Worm (Caenorhabditis elegans) whole organism, L4 larva: Measurements from ENCODE around the gene dcap-1.

Experiments used
- D1046.2 ChIP-seq: fragments of 200-800 bp; sonication (Bioruptor generic); IDR thresholded peaks from 2 replicates; pipeline ENCODE4 v1.3.6; 2022; ENCODE audit warnings: missing genetic modification characterization, missing compliant biosample characterization
- ZK546.5 ChIP-seq, 2 experiments: sonication (generic microtip); optimal IDR thresholded peaks; 2 replicates each; lab custom pipeline; 2017; ENCODE audit warnings: missing biosample characterization in 2 of 2, missing genetic modification characterization in 2 of 2
- ceh-28 ChIP-seq: fragments of 150-350 bp; optimal IDR thresholded peaks from 2 replicates; lab custom pipeline; 2014; ENCODE audit warnings: missing biosample characterization, missing genetic modification reagents, missing genetic modification characterization
- dpl-1 ChIP-seq: fragments of 150-350 bp; optimal IDR thresholded peaks from 2 replicates; lab custom pipeline; 2014; ENCODE audit warnings: missing biosample characterization, missing genetic modification reagents, missing genetic modification characterization
- lin-13 ChIP-seq: fragments of 150-350 bp; optimal IDR thresholded peaks from 2 replicates; lab custom pipeline; 2014; ENCODE audit warnings: missing biosample characterization, missing genetic modification reagents, missing genetic modification characterization
- nhr-111 ChIP-seq: fragments of 200-800 bp; sonication (Bioruptor generic); optimal IDR thresholded peaks from 2 replicates; lab custom pipeline; 2018; ENCODE audit warnings: mild to moderate bottlenecking, missing genetic modification characterization, missing compliant biosample characterization
- nhr-237 ChIP-seq: sonication (generic microtip); optimal IDR thresholded peaks from 2 replicates; lab custom pipeline; 2017; ENCODE audit warnings: missing biosample characterization, missing genetic modification characterization
- nhr-76 ChIP-seq: fragments of 150-350 bp; optimal IDR thresholded peaks from 2 replicates; lab custom pipeline; 2014; ENCODE audit warnings: missing biosample characterization, missing genetic modification characterization
- rbr-2 ChIP-seq: sonication (generic microtip); optimal IDR thresholded peaks from 2 replicates; lab custom pipeline; 2016; ENCODE audit warnings: missing genotype, missing genetic modification characterization, missing compliant biosample characterization
- snpc-4 ChIP-seq: fragments of 150-350 bp; optimal IDR thresholded peaks from 2 replicates; lab custom pipeline; 2014; ENCODE audit warnings: missing biosample characterization, missing genetic modification characterization
- tag-97 ChIP-seq: fragments of 200-800 bp; sonication (Bioruptor generic); IDR thresholded peaks from 2 replicates; pipeline ENCODE4 v1.3.6; 2022; ENCODE audit warnings: missing genetic modification characterization, missing compliant biosample characterization

ce11 chrIV:1053989-1054388, 605 bp downstream of the dcap-1 start:
- no peak for TF ChIP-seq nhr-237 (tag; lab: Kevin White, UChicago)
- TF ChIP-seq snpc-4 (tag; lab: Kevin White, UChicago) = no peak
- no peak for TF ChIP-seq nhr-76 (tag; lab: Kevin White, UChicago)
- TF ChIP-seq rbr-2 (tag; lab: Kevin White, UChicago) = no peak
- TF ChIP-seq nhr-111 (GFP tag; lab: Kevin White, UChicago) = no peak
- no peak for TF ChIP-seq lin-13 (GFP tag; lab: Kevin White, UChicago)
- TF ChIP-seq ceh-28 (tag; lab: Kevin White, UChicago) = no peak
- TF ChIP-seq dpl-1 (GFP tag; lab: Kevin White, UChicago) = no peak
- TF ChIP-seq tag-97 = no peak
- no peak for TF ChIP-seq ZK546.5 (tag; optimal IDR thresholded peaks at IDR 0.05; lab: Kevin White, UChicago)
- TF ChIP-seq D1046.2 (GFP tag; lab: Robert Waterston, UW) = no peak
